Worm (Caenorhabditis elegans) whole organism, L4 larva: ENCODE measurements around the gene gcp-2.2.

Experiments used
- ZK546.5 ChIP-seq, 2 experiments: sonication (generic microtip); optimal IDR thresholded peaks; 2 replicates each; lab custom pipeline; 2017; ENCODE audit warnings: missing biosample characterization in 2 of 2, missing genetic modification characterization in 2 of 2
- ctbp-1 ChIP-seq: fragments of 200-800 bp; sonication (Bioruptor generic); IDR thresholded peaks from 2 replicates; pipeline ENCODE4 v1.3.6; 2022; ENCODE audit warnings: missing genetic modification reagents, missing genetic modification characterization, missing compliant biosample characterization
- daf-12 ChIP-seq: fragments of 150-350 bp; optimal IDR thresholded peaks from 2 replicates; lab custom pipeline; 2014; ENCODE audit warnings: missing biosample characterization, missing genetic modification reagents, missing genetic modification characterization
- dmd-8 ChIP-seq: fragments of 200-800 bp; sonication (Bioruptor generic); IDR thresholded peaks from 2 replicates; pipeline ENCODE4 v1.3.6; 2022; ENCODE audit warnings: missing genetic modification characterization, missing compliant biosample characterization
- fkh-10 ChIP-seq: fragments of 150-350 bp; optimal IDR thresholded peaks from 2 replicates; lab custom pipeline; 2014; ENCODE audit warnings: missing biosample characterization, missing genetic modification reagents, missing genetic modification characterization
- lin-13 ChIP-seq: fragments of 150-350 bp; optimal IDR thresholded peaks from 2 replicates; lab custom pipeline; 2014; ENCODE audit warnings: missing biosample characterization, missing genetic modification reagents, missing genetic modification characterization
- lir-3 ChIP-seq: sonication (generic microtip); optimal IDR thresholded peaks from 2 replicates; lab custom pipeline; 2016; ENCODE audit warnings: mild to moderate bottlenecking, missing genetic modification characterization, missing compliant biosample characterization
- lsy-2 ChIP-seq, 2 experiments: fragments of 150-350 bp in 1 of 2; sonication (generic microtip) in 1 of 2; optimal IDR thresholded peaks; 2 replicates each; lab custom pipeline; 2014 to 2017; ENCODE audit warnings: missing biosample characterization in 2 of 2, missing genetic modification characterization in 2 of 2
- nhr-11 ChIP-seq: fragments of 150-350 bp; optimal IDR thresholded peaks from 2 replicates; lab custom pipeline; 2014; ENCODE audit warnings: missing biosample characterization, missing genetic modification characterization
- nhr-48 ChIP-seq: sonication (generic microtip); optimal IDR thresholded peaks from 2 replicates; lab custom pipeline; 2016; ENCODE audit warnings: mild to moderate bottlenecking, missing genetic modification characterization, missing compliant biosample characterization
- nhr-77 ChIP-seq: fragments of 150-350 bp; optimal IDR thresholded peaks from 2 replicates; lab custom pipeline; 2014; ENCODE audit warnings: missing biosample characterization, missing genetic modification characterization
- snpc-1.2 ChIP-seq: fragments of 200-800 bp; sonication (Bioruptor generic); IDR thresholded peaks from 2 replicates; pipeline ENCODE4 v1.3.6; 2022; ENCODE audit warnings: missing genetic modification reagents, missing genetic modification characterization, missing compliant biosample characterization

ce11 chrX:11537240-11537764, at the start of gene gcp-2.2:
- TF ChIP-seq nhr-77 (tag; lab: Kevin White, UChicago) (no peak), lsy-2 (tag; optimal IDR thresholded peaks at IDR 0.05; lab: Kevin White, UChicago) (no peak), daf-12 (tag; lab: Kevin White, UChicago) (no peak), fkh-10 (GFP tag; lab: Kevin White, UChicago) (no peak), nhr-48 (tag; lab: Kevin White, UChicago) (no peak), ZK546.5 (tag; optimal IDR thresholded peaks at IDR 0.05; lab: Kevin White, UChicago) (no peak), dmd-8 (GFP tag; lab: Robert Waterston, UW) (no peak), nhr-11 (tag; lab: Kevin White, UChicago) (no peak), lin-13 (GFP tag; lab: Kevin White, UChicago) (no peak), snpc-1.2 (GFP tag; lab: Robert Waterston, UW) (no peak), ctbp-1 (GFP tag; lab: Robert Waterston, UW) (no peak), lir-3 (tag; lab: Kevin White, UChicago) (no peak)
